Worm (Caenorhabditis elegans): ENCODE results near the gene ZK402.1.

ZK402.1 gene

DNA sequence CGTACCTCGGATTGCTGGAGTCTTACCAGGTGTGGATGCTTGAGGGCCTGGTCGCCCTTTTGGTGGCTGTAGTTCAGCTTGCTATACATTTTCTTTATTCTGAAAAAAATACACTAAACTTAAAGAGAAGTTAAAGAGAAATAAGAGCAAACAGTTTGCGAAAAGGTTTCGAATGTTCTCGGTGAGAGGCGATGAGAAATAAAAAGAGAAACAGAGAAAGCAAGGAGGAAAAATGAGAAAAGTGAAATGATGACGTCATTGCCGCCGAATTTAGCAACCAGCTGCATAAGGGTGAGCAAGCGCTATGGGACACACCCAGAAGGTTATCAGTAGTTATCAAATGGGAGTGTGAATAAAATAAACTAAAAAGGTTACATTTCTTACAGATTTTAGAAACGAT, 49.7 kb downstream of the ZK402.1 start, which contains the start of gene cebp-1:
Gene cebp-1, minus strand, starts transcription at position 99 of the 400 bp plus-strand sequence.
- TF ChIP-seq arid-1 (GFP tag; conservative IDR thresholded peaks at IDR 0.05) = no peak
- TF ChIP-seq lin-39 (tag; optimal IDR thresholded peaks at IDR 0.05) = no peak
- no peak for TF ChIP-seq snpc-1.2 (GFP tag; IDR thresholded peaks at IDR 0.05)
- no peak for TF ChIP-seq saeg-2 (GFP tag; IDR thresholded peaks at IDR 0.05)
- peak; percentile 50 for TF ChIP-seq mes-2 (tag; optimal IDR thresholded peaks at IDR 0.05; ENCODE audit: poor library complexity, severe bottlenecking)
- TF ChIP-seq nhr-76 (tag; optimal IDR thresholded peaks at IDR 0.05) = no peak
- TF ChIP-seq daf-12 (tag; optimal IDR thresholded peaks at IDR 0.05) = no peak
- TF ChIP-seq fos-1 (tag; optimal IDR thresholded peaks at IDR 0.05) = peak; percentile 13
- peak; percentile 38 for TF ChIP-seq hlh-30 (tag; optimal IDR thresholded peaks at IDR 0.05; ENCODE audit: insufficient read depth)
- peak; percentile 63 for TF ChIP-seq hlh-11 (tag; optimal IDR thresholded peaks at IDR 0.05)
- TF ChIP-seq spr-1 (tag; optimal IDR thresholded peaks at IDR 0.05) = no peak
- TF ChIP-seq unc-62 (GFP tag; optimal IDR thresholded peaks at IDR 0.05 in 1 of 2) = peak in 1 of 2 experiments; percentile 88
- TF ChIP-seq unc-62 (tag; optimal IDR thresholded peaks at IDR 0.05) = no peak
- peak; percentile 48 for TF ChIP-seq pqm-1 (tag; optimal IDR thresholded peaks at IDR 0.05)
- no peak for TF ChIP-seq D1046.2 (GFP tag; IDR thresholded peaks at IDR 0.05)
- no peak for TF ChIP-seq daf-16 (GFP tag; optimal IDR thresholded peaks at IDR 0.05)
- TF ChIP-seq daf-16 (tag; optimal IDR thresholded peaks at IDR 0.05) = peak; percentile 67
- TF ChIP-seq lin-38 (GFP tag; IDR thresholded peaks at IDR 0.05) = no peak
- no peak for TF ChIP-seq ZK337.2 (GFP tag; IDR thresholded peaks at IDR 0.05)
- no peak for TF ChIP-seq tag-97 (GFP tag; IDR thresholded peaks at IDR 0.05)
- TF ChIP-seq mep-1 (tag; optimal IDR thresholded peaks at IDR 0.05) = no peak
- TF ChIP-seq dve-1 (tag; optimal IDR thresholded peaks at IDR 0.05; ENCODE audit: insufficient read depth) = peak; percentile 56
- TF ChIP-seq F37D6.2 (tag; optimal IDR thresholded peaks at IDR 0.05) = no peak
- no peak for TF ChIP-seq ztf-11 (tag; optimal IDR thresholded peaks at IDR 0.05)
- peak in 1 of 2 experiments; percentile 9 for TF ChIP-seq lsy-2 (tag; optimal IDR thresholded peaks at IDR 0.05)
- TF ChIP-seq daf-19 (GFP tag; conservative IDR thresholded peaks at IDR 0.05) = no peak
- TF ChIP-seq ceh-44 (GFP tag; IDR thresholded peaks at IDR 0.05) = no peak
- no peak for TF ChIP-seq dmd-8 (GFP tag; IDR thresholded peaks at IDR 0.05)
- TF ChIP-seq zfp-2 (tag; optimal IDR thresholded peaks at IDR 0.05) = no peak
- no peak for TF ChIP-seq dpl-1 (GFP tag; optimal IDR thresholded peaks at IDR 0.05)
- no peak for TF ChIP-seq hmg-1.1 (GFP tag; IDR thresholded peaks at IDR 0.05)
- TF ChIP-seq zfp-3 (GFP tag; conservative IDR thresholded peaks at IDR 0.05) = no peak
- TF ChIP-seq dmd-6 (GFP tag; IDR thresholded peaks at IDR 0.05) = peak; percentile 59
- no peak for TF ChIP-seq attf-4 (tag; optimal IDR thresholded peaks at IDR 0.05)
- TF ChIP-seq pha-4 (GFP tag; IDR thresholded peaks at IDR 0.05) = 0 out of 2 replicates have a peak, but pooled peaks have one; percentile 10
- peak; percentile 67 for TF ChIP-seq pha-4 (tag; optimal IDR thresholded peaks at IDR 0.05)
- peak; percentile 4 for TF ChIP-seq aha-1 (tag)

- no peak for TF ChIP-seq D1046.2 (GFP tag; IDR thresholded peaks at IDR 0.05)
- peak; percentile 100 for TF ChIP-seq fos-1 (tag; optimal IDR thresholded peaks at IDR 0.05)
- TF ChIP-seq hmg-1.1 (GFP tag; IDR thresholded peaks at IDR 0.05) = peak; percentile 97
- TF ChIP-seq pha-4 (GFP tag; IDR thresholded peaks at IDR 0.05) = peak; percentile 93
- peak; percentile 82 for TF ChIP-seq pha-4 (tag; optimal IDR thresholded peaks at IDR 0.05)
- peak; percentile 91 for TF ChIP-seq nhr-77 (tag; optimal IDR thresholded peaks at IDR 0.05)
- TF ChIP-seq F49E8.2 (tag; optimal IDR thresholded peaks at IDR 0.05; ENCODE audit: borderline replicate concordance) = no peak
- TF ChIP-seq ceh-32 (tag; optimal IDR thresholded peaks at IDR 0.05; ENCODE audit: poor library complexity) = peak; percentile 10
- TF ChIP-seq madf-9 (GFP tag; conservative IDR thresholded peaks at IDR 0.05) = peak; percentile 51; the same call in 1 of the 2 replicates
- no peak for TF ChIP-seq ceh-28 (tag; optimal IDR thresholded peaks at IDR 0.05)
- no peak for TF ChIP-seq lin-15B (tag; optimal IDR thresholded peaks at IDR 0.05)
- TF ChIP-seq snpc-1.2 (GFP tag; IDR thresholded peaks at IDR 0.05) = no peak
- TF ChIP-seq ceh-82 (tag; optimal IDR thresholded peaks at IDR 0.05) = no peak
- peak; percentile 80 for TF ChIP-seq dmd-9 (GFP tag; IDR thresholded peaks at IDR 0.05)
- TF ChIP-seq zag-1 (tag; optimal IDR thresholded peaks at IDR 0.05) = no peak
- peak; percentile 72 for TF ChIP-seq mes-2 (tag; optimal IDR thresholded peaks at IDR 0.05; ENCODE audit: poor library complexity, severe bottlenecking)
- no peak for TF ChIP-seq nhr-76 (tag; optimal IDR thresholded peaks at IDR 0.05)
- TF ChIP-seq nhr-11 (tag; optimal IDR thresholded peaks at IDR 0.05) = peak; percentile 93
- TF ChIP-seq lin-29 (GFP tag; IDR thresholded peaks at IDR 0.05) = peak; percentile 42; the same call in 1 of the 2 replicates
- TF ChIP-seq nhr-237 (tag; optimal IDR thresholded peaks at IDR 0.05) = no peak
- TF ChIP-seq aha-1 (tag) = peak; percentile 99
- no peak for TF ChIP-seq aly-2 (tag; optimal IDR thresholded peaks at IDR 0.05)
- TF ChIP-seq skn-1 (tag; optimal IDR thresholded peaks at IDR 0.05) = no peak
- TF ChIP-seq nhr-111 (GFP tag; optimal IDR thresholded peaks at IDR 0.05) = no peak
- 0 out of 2 replicates have a peak, but pooled peaks have one; percentile 22 for TF ChIP-seq zfp-3 (GFP tag; conservative IDR thresholded peaks at IDR 0.05)
Measured at ce11 chrX:1454385-1454784, 50.3 kb downstream of the ZK402.1 start.

All from whole organism, L4 larva.